Fruit fly (Drosophila melanogaster): ENCODE data around the gene Ada1-1.

DNA sequence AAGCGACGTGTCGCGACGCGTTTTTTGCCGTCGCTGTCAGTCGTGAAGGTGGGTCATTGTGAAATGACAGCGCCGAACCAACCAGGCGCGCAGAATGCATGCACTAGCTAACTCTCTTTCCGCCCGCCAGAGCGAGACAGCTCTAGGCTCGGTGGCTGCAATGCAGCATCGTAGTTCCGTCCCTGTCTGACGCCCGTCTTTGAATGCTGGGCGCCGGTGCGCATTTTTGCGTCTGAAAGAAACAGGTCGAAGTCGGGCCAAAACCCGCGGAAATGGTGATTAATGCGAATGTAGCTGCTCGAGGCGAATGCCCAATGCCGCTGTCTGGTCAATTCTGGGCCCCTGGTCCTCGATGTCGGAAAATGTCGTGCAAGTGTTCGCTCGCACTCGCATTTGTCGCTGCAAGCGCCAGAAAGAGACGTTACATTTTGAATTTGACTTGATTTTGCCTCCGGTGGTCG lies 10.8 kb downstream of the Ada1-1 start:
- TF ChIP-seq pad (GFP tag; optimal IDR thresholded peaks at IDR 0.05): peak; percentile 78
- TF ChIP-seq CG14711 (tag; optimal IDR thresholded peaks at IDR 0.05): peak; percentile 55
- peak; percentile 73 for TF ChIP-seq toe (GFP tag; optimal IDR thresholded peaks at IDR 0.05)
